Fruit fly (Drosophila melanogaster): ENCODE results near the gene CG7523.

The CG7523 gene

DNA sequence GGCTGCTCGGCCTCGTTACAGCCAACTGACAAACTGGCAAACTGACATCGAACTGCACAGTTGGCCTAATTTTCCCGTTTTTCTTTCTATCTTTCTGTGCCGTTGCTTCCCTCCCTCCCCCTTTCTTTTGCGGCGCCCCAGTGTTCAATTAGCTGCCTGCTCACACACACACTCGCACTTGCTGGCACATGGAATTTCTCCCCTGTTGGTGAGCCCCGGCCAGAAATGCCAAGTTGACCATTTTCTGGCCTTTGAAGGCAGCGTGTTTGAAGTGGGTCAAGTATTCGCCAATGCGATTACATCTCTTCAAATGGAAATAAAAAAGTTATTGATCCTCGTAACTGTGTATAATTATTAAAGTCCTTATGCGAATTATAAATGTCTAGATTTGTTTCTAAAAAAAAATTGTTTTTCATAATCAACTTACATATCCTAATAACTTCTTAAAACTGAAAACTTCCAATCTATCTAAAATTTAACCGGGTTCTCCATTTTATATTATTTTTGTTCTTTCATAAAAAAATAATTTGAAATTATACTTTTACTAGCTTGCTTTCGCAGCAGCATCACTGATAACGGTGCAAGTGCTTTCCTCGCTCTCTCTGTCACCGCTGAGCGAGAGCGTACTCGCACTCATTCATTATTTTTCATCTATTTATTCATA is 10.1 kb upstream of the CG7523 start:
- 0 out of 3 replicates have a peak, but pooled peaks have one; percentile 14 for TF ChIP-seq B-H1 (GFP tag; IDR thresholded peaks at IDR 0.05)
- TF ChIP-seq chn (GFP tag; optimal IDR thresholded peaks at IDR 0.05) = no peak
- TF ChIP-seq Hr51 (GFP tag; optimal IDR thresholded peaks at IDR 0.05) = peak in 1 of 2 experiments; percentile 51
- peak; percentile 20 for TF ChIP-seq CG15601 (tag; optimal IDR thresholded peaks at IDR 0.05)
- peak; percentile 69 for TF ChIP-seq nmo (GFP tag; optimal IDR thresholded peaks at IDR 0.05)
- no peak for TF ChIP-seq dimm (GFP tag; IDR thresholded peaks at IDR 0.05)
- no peak for TF ChIP-seq Nf-YB (GFP tag; optimal IDR thresholded peaks at IDR 0.05)
- TF ChIP-seq CG6254 (GFP tag; optimal IDR thresholded peaks at IDR 0.05) = peak; percentile 48
- TF ChIP-seq HLH3B (GFP tag; IDR thresholded peaks at IDR 0.05) = 0 out of 2 replicates have a peak, but pooled peaks have one; percentile 4
- no peak for TF ChIP-seq ab (GFP tag; optimal IDR thresholded peaks at IDR 0.05)
- peak; percentile 35 for TF ChIP-seq CG4820 (GFP tag; optimal IDR thresholded peaks at IDR 0.05)
- peak; percentile 66 for TF ChIP-seq crol (GFP tag; IDR thresholded peaks at IDR 0.05)
- TF ChIP-seq CG3163 (GFP tag; optimal IDR thresholded peaks at IDR 0.05) = no peak
- peak; percentile 89 for TF ChIP-seq sens (GFP tag)
- TF ChIP-seq Hr3 (GFP tag; optimal IDR thresholded peaks at IDR 0.05) = peak; percentile 53
- 0 out of 3 replicates have a peak, but pooled peaks have one; percentile 20 for TF ChIP-seq otp (GFP tag; IDR thresholded peaks at IDR 0.05)
- peak; percentile 44 for TF ChIP-seq CG10267 (tag; optimal IDR thresholded peaks at IDR 0.05)
- 0 out of 3 replicates have a peak, but pooled peaks have one; percentile 19 for TF ChIP-seq so (GFP tag; IDR thresholded peaks at IDR 0.05)
- peak; percentile 21 for TF ChIP-seq CG13775 (GFP tag; optimal IDR thresholded peaks at IDR 0.05)
- TF ChIP-seq HLH54F (GFP tag; optimal IDR thresholded peaks at IDR 0.05) = peak; percentile 5
- TF ChIP-seq gce (GFP tag; IDR thresholded peaks at IDR 0.05) = no peak
- TF ChIP-seq Hsf (GFP tag; optimal IDR thresholded peaks at IDR 0.05) = peak; percentile 22
- peak; percentile 61 for TF ChIP-seq D19A (tag; optimal IDR thresholded peaks at IDR 0.05)
- TF ChIP-seq CG13296 (GFP tag; optimal IDR thresholded peaks at IDR 0.05) = peak; percentile 3
- TF ChIP-seq CG14710 (tag; optimal IDR thresholded peaks at IDR 0.05) = peak; percentile 55
- peak; percentile 22 for TF ChIP-seq dm (GFP tag; optimal IDR thresholded peaks at IDR 0.05)
- peak; percentile 54 for TF ChIP-seq zen (tag; optimal IDR thresholded peaks at IDR 0.05)
- peak; percentile 72 for TF ChIP-seq gem (tag; optimal IDR thresholded peaks at IDR 0.05)
- TF ChIP-seq CG9727 (GFP tag; optimal IDR thresholded peaks at IDR 0.05) = peak; percentile 64
- TF ChIP-seq Trl (optimal IDR thresholded peaks at IDR 0.05) = peak; percentile 4 to 45
- TF ChIP-seq Trl (GFP tag; optimal IDR thresholded peaks at IDR 0.05) = no peak
- peak; percentile 32; the same call in 1 of the 2 replicates for TF ChIP-seq lmd (GFP tag; IDR thresholded peaks at IDR 0.05)
- TF ChIP-seq BtbVII (GFP tag; optimal IDR thresholded peaks at IDR 0.05) = no peak
- TF ChIP-seq run (tag; optimal IDR thresholded peaks at IDR 0.05) = no peak
- TF ChIP-seq lola (GFP tag; optimal IDR thresholded peaks at IDR 0.05) = peak in 1 of 3 experiments; percentile 68
- TF ChIP-seq dmrt11E (tag; optimal IDR thresholded peaks at IDR 0.05) = peak; percentile 44
- TF ChIP-seq Asciz (GFP tag; optimal IDR thresholded peaks at IDR 0.05) = peak; percentile 57
- no peak for TF ChIP-seq pzg (GFP tag; optimal IDR thresholded peaks at IDR 0.05)
- TF ChIP-seq hkb (optimal IDR thresholded peaks at IDR 0.05) = peak; percentile 39
- TF ChIP-seq hkb (GFP tag; IDR thresholded peaks at IDR 0.05) = no peak
- peak; percentile 56 for TF ChIP-seq Blimp-1 (GFP tag; optimal IDR thresholded peaks at IDR 0.05)
- peak; percentile 19 for TF ChIP-seq bcd (GFP tag; optimal IDR thresholded peaks at IDR 0.05)
- peak; percentile 24 for TF ChIP-seq CG17385 (GFP tag; optimal IDR thresholded peaks at IDR 0.05)
- TF ChIP-seq shn (GFP tag; optimal IDR thresholded peaks at IDR 0.05) = no peak
- TF ChIP-seq onecut (GFP tag; IDR thresholded peaks at IDR 0.05) = peak; percentile 7; the same call in 1 of the 2 replicates
- TF ChIP-seq CG11723 (GFP tag; optimal IDR thresholded peaks at IDR 0.05) = peak; percentile 30
- TF ChIP-seq Poxn (GFP tag; IDR thresholded peaks at IDR 0.05) = no peak
- TF ChIP-seq Med (GFP tag) = peak; percentile 58
- peak; percentile 23 for TF ChIP-seq unpg (GFP tag; optimal IDR thresholded peaks at IDR 0.05)
- TF ChIP-seq tin (GFP tag; optimal IDR thresholded peaks at IDR 0.05) = peak; percentile 13
